Fruit fly (Drosophila melanogaster) whole organism, pupa: ENCODE data around the gene CG17834.
A peak's percentile ranks its signal among the peaks of the same experiment; 100 is the strongest.

Source experiments
- CG10348 ChIP-seq: fragments of 200-800 bp; sonication (Bioruptor generic); IDR thresholded peaks from 2 replicates; pipeline ENCODE4 v1.3.6; 2022; ENCODE audit warnings: missing biosample characterization, missing genetic modification characterization
- CG12605 ChIP-seq: fragments of 200-800 bp; sonication (Bioruptor generic); IDR thresholded peaks from 2 replicates; pipeline ENCODE4 v1.3.6; 2022; ENCODE audit warnings: missing biosample characterization, missing genetic modification characterization
- CG13204 ChIP-seq: fragments of 200-800 bp; sonication (Bioruptor generic); optimal IDR thresholded peaks from 2 replicates; lab custom pipeline; 2018; ENCODE audit warnings: missing biosample characterization, mild to moderate bottlenecking, missing genetic modification characterization, moderate library complexity
- CG14655 ChIP-seq: fragments of 200-800 bp; sonication (Bioruptor generic); optimal IDR thresholded peaks from 3 replicates; lab custom pipeline; 2017; ENCODE audit warnings: mild to moderate bottlenecking, missing biosample characterization, missing genetic modification reagents, missing genetic modification characterization
- CG15710 ChIP-seq: fragments of 200-800 bp; sonication (Bioruptor generic); optimal IDR thresholded peaks from 2 replicates; lab custom pipeline; 2018; ENCODE audit warnings: missing biosample characterization, mild to moderate bottlenecking, missing genetic modification characterization, moderate library complexity
- CG17806 ChIP-seq: fragments of 200-800 bp; sonication (Bioruptor generic); optimal IDR thresholded peaks from 2 replicates; lab custom pipeline; 2018; ENCODE audit warnings: missing biosample characterization, mild to moderate bottlenecking, missing genetic modification characterization, moderate library complexity
- CG32121 ChIP-seq: fragments of 200-800 bp; sonication (Bioruptor generic); IDR thresholded peaks from 2 replicates; pipeline ENCODE4 v1.3.6; 2022; ENCODE audit warnings: missing biosample characterization, missing genetic modification characterization
- CG34367 ChIP-seq: fragments of 200-800 bp; sonication (Bioruptor generic); optimal IDR thresholded peaks from 2 replicates; lab custom pipeline; 2018; ENCODE audit warnings: missing biosample characterization, mild to moderate bottlenecking, missing genetic modification characterization
- CG4496 ChIP-seq: fragments of 200-800 bp; sonication (Bioruptor generic); IDR thresholded peaks from 3 replicates; pipeline ENCODE4 v1.3.6; 2022; ENCODE audit warnings: missing biosample characterization, missing genetic modification characterization
- CG8159 ChIP-seq: fragments of 200-800 bp; sonication (Bioruptor generic); optimal IDR thresholded peaks from 3 replicates; lab custom pipeline; 2018; ENCODE audit warnings: missing biosample characterization, mild to moderate bottlenecking, missing genetic modification characterization, moderate library complexity
- CG8301 ChIP-seq: fragments of 200-800 bp; sonication (Bioruptor generic); optimal IDR thresholded peaks from 2 replicates; lab custom pipeline; 2018; ENCODE audit warnings: missing biosample characterization, mild to moderate bottlenecking, missing genetic modification characterization
- CG9948 ChIP-seq: fragments of 200-800 bp; sonication (Bioruptor generic); optimal IDR thresholded peaks from 2 replicates; lab custom pipeline; 2018; ENCODE audit warnings: missing biosample characterization, mild to moderate bottlenecking, missing genetic modification characterization, moderate library complexity
- D1 ChIP-seq: fragments of 200-800 bp; sonication (Bioruptor generic); optimal IDR thresholded peaks from 2 replicates; lab custom pipeline; 2018; ENCODE audit warnings: missing biosample characterization, mild to moderate bottlenecking, missing genetic modification characterization, moderate library complexity
- EcR ChIP-seq: fragments of 200-800 bp; sonication (Bioruptor generic); optimal IDR thresholded peaks from 3 replicates; lab custom pipeline; 2019; ENCODE audit warnings: missing biosample characterization, missing genetic modification characterization, mild to moderate bottlenecking, moderate library complexity, missing genetic modification reagents
- Ets98B ChIP-seq: fragments of 200-800 bp; sonication (Bioruptor generic); IDR thresholded peaks from 2 replicates; pipeline ENCODE4 v1.3.6; 2022; ENCODE audit warnings: missing biosample characterization, missing genetic modification characterization
- Pif1A ChIP-seq: fragments of 200-800 bp; sonication (Bioruptor generic); optimal IDR thresholded peaks from 3 replicates; lab custom pipeline; 2016; ENCODE audit warnings: missing biosample characterization, missing genetic modification characterization
- Pif1B ChIP-seq: fragments of 200-800 bp; sonication (Bioruptor generic); optimal IDR thresholded peaks from 3 replicates; lab custom pipeline; 2016; ENCODE audit warnings: missing biosample characterization, missing genetic modification characterization
- Snoo ChIP-seq: fragments of 200-800 bp; sonication (Bioruptor generic); optimal IDR thresholded peaks from 3 replicates; lab custom pipeline; 2017; ENCODE audit warnings: missing biosample characterization, mild to moderate bottlenecking, missing genetic modification characterization, inconsistent platforms
- fd96Ca ChIP-seq: fragments of 200-800 bp; sonication (Bioruptor generic); IDR thresholded peaks from 3 replicates; pipeline ENCODE4 v1.3.6; 2022; ENCODE audit warnings: missing biosample characterization, missing genetic modification characterization
- gl ChIP-seq: fragments of 200-800 bp; sonication (Bioruptor generic); optimal IDR thresholded peaks from 2 replicates; lab custom pipeline; 2018; ENCODE audit warnings: missing biosample characterization, mild to moderate bottlenecking, missing genetic modification characterization
- rn ChIP-seq: fragments of 200-800 bp; sonication (Bioruptor generic); IDR thresholded peaks from 2 replicates; pipeline ENCODE4 v1.3.6; 2022; ENCODE audit warnings: missing biosample characterization, missing genetic modification characterization

The CG17834 gene

DNA sequence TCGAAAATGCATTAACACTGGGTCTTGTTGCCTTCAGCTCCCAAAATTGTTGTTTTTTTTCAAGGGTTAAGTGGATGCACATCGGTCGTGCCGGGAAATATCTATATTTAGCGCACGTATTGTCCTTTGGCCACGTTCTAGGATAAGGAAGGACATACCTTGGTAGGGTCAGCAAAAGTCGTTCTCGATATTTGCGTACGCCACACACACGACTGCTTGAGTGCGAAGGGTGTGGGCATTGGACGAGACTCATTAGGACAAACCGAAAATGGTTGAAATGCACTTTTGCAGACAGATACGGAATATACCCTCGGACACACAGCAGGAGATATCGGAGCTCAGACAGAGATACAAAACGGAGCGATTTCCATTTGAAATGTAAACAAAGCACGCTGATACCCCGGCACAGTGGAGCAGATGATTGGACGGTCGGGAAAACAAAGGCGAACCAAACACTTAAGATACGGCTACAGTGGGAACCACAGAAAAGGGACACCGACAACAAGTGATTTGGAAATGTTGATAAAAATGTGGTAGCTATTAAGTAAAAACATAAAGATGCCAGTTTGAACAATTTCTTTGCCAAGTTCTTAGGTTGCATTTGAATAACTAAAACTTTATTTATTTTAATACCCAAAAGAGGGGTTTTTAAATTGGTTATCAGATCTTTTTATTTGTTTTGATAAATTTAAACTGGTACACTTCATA, 16.6 kb downstream of the CG17834 start:
- TF ChIP-seq CG14655 = peak; percentile 18
- TF ChIP-seq CG15710 (tag; lab: Kevin White, UChicago) = no peak
- TF ChIP-seq, all 21 proteins: peak for 1

DNA sequence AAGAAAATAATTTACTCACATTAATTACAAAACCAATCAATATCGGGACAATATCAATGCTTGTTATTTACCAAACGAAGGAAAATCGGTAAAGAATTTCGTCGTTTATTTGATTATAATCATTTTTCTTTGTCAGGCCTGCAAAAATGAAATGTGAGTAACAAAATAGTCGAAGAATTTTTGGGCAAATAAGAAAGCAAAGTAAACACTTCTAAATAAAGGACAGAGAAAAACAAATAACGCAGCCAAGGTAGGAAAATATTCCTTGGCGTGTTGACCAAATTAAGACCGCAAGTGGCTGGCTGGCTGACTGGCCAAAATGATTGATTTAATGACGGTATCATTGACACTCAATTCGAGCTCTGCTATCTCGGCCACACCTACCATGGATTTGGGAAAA, 19.2 kb downstream of the CG17834 start:
- TF ChIP-seq fd96Ca (GFP tag; lab: Robert Waterston, UW) (no peak), gl (tag; lab: Kevin White, UChicago) (no peak), CG10348 (GFP tag; lab: Robert Waterston, UW) (no peak), CG9948 (tag; lab: Kevin White, UChicago) (no peak), CG12605 (GFP tag; lab: Robert Waterston, UW) (no peak)

DNA sequence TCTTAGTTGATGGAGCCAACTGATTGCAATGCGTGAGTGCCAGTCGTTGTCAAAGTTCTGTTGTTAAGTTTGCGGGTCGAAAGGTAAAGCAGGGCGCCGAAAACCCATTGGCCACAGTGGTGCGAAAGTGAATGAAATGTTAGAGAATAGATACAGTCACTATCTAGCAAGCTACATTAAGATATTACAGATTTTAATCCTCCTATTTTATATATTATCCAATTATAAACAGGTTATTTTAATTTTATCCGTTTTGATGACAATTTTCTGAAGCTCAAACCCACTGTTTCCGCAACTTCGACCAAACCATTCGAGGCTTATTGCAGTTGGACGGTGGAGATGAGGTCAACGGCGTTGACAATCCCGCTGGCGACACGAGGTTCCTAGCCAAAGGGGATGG, 23.5 kb downstream of the CG17834 start:
- TF ChIP-seq CG15710 (tag; lab: Kevin White, UChicago) (no peak), CG17806 (no peak), gl (tag; lab: Kevin White, UChicago) (no peak), Snoo (no peak), CG9948 (tag; lab: Kevin White, UChicago) (peak; percentile 2), CG14655 (no peak), Pif1A (GFP tag; lab: Kevin White, UChicago) (peak; percentile 6), CG8301 (no peak)

DNA sequence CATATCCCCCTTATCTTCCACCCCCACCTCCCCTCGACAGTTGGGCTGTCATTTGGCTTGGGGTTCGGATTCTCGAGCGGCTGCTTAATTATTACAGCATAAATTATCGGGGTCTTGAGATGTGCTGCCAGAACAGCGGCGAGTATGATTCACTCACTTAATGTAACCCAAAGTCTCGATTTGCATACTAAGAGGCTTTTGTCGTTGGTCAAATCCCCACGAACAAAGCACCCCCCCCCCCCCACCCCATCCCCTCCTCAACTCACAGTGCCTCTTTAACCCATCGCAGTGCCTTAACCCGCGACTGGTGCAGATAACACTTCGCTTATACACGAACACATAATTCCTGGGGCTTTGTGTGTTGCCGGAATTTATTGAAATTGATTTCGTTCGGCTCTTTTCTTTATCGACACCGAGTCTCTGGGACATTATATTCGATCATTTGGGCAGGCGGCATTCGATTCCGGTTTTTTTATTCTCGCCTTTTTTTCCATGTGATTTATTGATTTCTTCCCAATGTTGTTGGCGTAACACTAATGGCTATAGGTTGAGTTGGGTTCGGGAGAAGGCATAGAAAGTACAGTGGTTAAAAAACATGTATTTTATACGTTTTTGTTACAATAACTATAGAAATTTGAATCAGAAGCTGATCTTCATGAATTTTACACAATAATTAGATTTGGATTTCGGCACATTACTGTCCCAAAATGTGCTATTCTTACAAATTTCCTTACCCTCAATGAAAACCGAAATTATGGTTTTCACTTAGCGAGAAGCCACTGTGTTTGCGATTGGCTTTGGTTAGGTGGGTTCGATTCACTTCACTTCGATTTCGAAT, 25.1 kb downstream of the CG17834 start:
- TF ChIP-seq CG14655 = peak; percentile 13
- TF ChIP-seq fd96Ca (GFP tag; lab: Robert Waterston, UW) = no peak

DNA sequence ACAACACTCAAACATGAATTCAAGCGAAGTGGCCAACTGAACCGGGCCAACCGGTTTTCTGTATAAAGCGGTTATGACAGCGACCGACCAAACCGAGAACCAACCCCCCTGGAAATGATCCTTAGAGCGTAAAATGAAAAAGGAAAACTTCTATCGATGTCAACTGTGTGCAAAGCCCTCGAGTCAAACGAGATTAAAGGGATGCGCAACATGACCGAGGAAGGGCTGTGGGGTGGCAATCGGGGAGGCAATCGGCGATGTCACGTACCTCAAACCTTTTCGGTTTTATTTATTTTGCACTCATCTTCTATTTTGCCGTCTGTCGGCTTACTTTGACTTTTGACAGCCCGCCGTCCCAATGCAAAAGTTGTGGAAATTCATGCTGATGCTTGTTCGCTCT, 27.3 kb downstream of the CG17834 start:
- TF ChIP-seq Pif1A (GFP tag; lab: Kevin White, UChicago) = no peak
- TF ChIP-seq D1 = no peak
- TF ChIP-seq Pif1B (GFP tag; lab: Kevin White, UChicago) = no peak
- no peak for TF ChIP-seq Snoo
- TF ChIP-seq CG8301 = no peak
- TF ChIP-seq CG8159 (tag; lab: Kevin White, UChicago) = no peak
- no peak for TF ChIP-seq CG34367 (tag; lab: Kevin White, UChicago)
- TF ChIP-seq CG15710 (tag; lab: Kevin White, UChicago) = no peak
- TF ChIP-seq CG17806 = no peak
- no peak for TF ChIP-seq fd96Ca (GFP tag; lab: Robert Waterston, UW)
- TF ChIP-seq Ets98B = no peak
- no peak for TF ChIP-seq CG12605 (GFP tag; lab: Robert Waterston, UW)
- TF ChIP-seq CG4496 (GFP tag; lab: Robert Waterston, UW) = no peak
- no peak for TF ChIP-seq CG32121 (GFP tag; lab: Robert Waterston, UW)
- TF ChIP-seq CG14655 = no peak
- TF ChIP-seq rn = no peak
- TF ChIP-seq CG13204 = no peak
- TF ChIP-seq CG9948 (tag; lab: Kevin White, UChicago) = no peak
- TF ChIP-seq gl (tag; lab: Kevin White, UChicago) = no peak

DNA sequence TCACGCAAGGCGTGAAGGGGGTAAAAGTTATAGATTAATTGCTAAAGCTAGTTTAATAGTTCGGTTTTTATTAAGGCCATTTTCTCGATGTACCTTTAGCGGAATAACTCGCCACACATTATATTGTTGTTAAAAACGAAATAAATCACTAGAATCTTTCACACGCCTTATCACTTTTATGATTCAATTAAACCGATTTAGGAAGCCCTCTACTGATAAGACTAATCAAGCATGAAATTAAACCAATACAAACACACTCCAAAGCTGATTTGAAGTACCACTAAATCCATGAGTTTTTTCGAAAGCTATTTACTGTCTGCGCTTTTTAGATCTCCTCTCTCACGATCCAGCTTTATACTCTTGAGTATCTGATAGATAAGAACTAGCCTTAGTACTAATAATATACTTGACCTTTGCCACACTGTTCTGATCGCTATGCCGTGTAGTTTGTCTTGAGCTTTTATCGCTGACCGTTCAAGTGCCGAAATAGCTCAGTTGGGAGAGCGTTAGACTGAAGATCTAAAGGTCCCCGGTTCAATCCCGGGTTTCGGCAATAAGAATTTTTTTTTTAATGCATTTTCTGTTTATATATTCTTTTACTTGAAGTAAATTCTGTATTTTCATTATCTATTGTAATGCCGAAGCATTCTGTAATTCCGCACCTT, 41.6 kb downstream of the CG17834 start:
- TF ChIP-seq EcR (GFP tag; lab: Kevin White, UChicago) (no peak), Pif1B (GFP tag; lab: Kevin White, UChicago) (no peak), CG8159 (tag; lab: Kevin White, UChicago) (no peak), CG8301 (no peak)
- TF ChIP-seq, all 21 proteins: peak for 0

DNA sequence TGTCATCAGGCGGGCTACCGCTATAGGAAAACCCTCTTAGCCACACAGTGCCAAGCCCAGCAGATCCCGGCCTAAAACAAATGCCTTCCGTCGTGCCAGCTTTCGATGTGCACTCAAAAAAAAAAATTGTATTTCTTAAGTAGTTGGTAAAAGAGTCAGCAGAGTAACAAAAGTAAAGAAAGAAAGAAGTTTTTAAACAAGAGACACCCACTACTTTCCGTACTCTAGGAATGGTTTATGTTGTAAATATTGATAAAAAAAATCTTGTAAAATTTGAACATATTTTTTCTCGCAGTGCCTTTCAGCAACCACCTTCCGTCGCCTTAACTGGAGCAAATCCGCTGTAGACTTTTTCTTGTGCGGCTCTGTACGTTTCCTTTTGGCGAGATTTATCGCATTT, 44.0 kb downstream of the CG17834 start:
- TF ChIP-seq gl (tag; lab: Kevin White, UChicago) (no peak), CG8301 (peak; percentile 16), CG13204 (peak; percentile 21), Pif1B (GFP tag; lab: Kevin White, UChicago) (peak; percentile 47), Pif1A (GFP tag; lab: Kevin White, UChicago) (peak; percentile 66), CG14655 (peak; percentile 50), rn (no peak), EcR (GFP tag; lab: Kevin White, UChicago) (no peak), CG34367 (tag; lab: Kevin White, UChicago) (peak; percentile 48), Snoo (peak; percentile 29), CG9948 (tag; lab: Kevin White, UChicago) (peak; percentile 56), CG8159 (tag; lab: Kevin White, UChicago) (peak; percentile 70), CG32121 (GFP tag; lab: Robert Waterston, UW) (no peak), CG4496 (GFP tag; lab: Robert Waterston, UW) (no peak), fd96Ca (GFP tag; lab: Robert Waterston, UW) (no peak), CG12605 (GFP tag; lab: Robert Waterston, UW) (peak; percentile 41), CG15710 (tag; lab: Kevin White, UChicago) (peak; percentile 66), Ets98B (no peak), CG10348 (GFP tag; lab: Robert Waterston, UW) (no peak), CG17806 (peak; percentile 60), D1 (no peak)
